Fruit fly (Drosophila melanogaster) whole organism, prepupa: Measurements from ENCODE around the gene CG14442.

Source experiments
- CG11294 ChIP-seq: fragments of 200-800 bp; sonication (Bioruptor generic); IDR thresholded peaks from 2 replicates; pipeline ENCODE4 v1.3.6; 2022; ENCODE audit warnings: missing biosample characterization, missing genetic modification characterization
- CG15336 ChIP-seq: fragments of 200-800 bp; sonication (Bioruptor generic); IDR thresholded peaks from 2 replicates; pipeline ENCODE4 v1.3.6; 2022; ENCODE audit warnings: missing biosample characterization, missing genetic modification characterization
- CG3032 ChIP-seq: fragments of 200-800 bp; optimal IDR thresholded peaks from 2 replicates; lab custom pipeline; 2019; ENCODE audit warnings: missing biosample characterization, mild to moderate bottlenecking, missing genetic modification characterization, moderate library complexity
- CG31627 ChIP-seq: fragments of 200-800 bp; sonication (Bioruptor generic); optimal IDR thresholded peaks from 3 replicates; lab custom pipeline; 2016; ENCODE audit warnings: missing biosample characterization, missing genetic modification characterization
- CG32006 ChIP-seq: fragments of 200-800 bp; sonication (Bioruptor generic); optimal IDR thresholded peaks from 3 replicates; lab custom pipeline; 2017; ENCODE audit warnings: missing biosample characterization, mild to moderate bottlenecking, missing genetic modification characterization
- CG6163 ChIP-seq: fragments of 200-800 bp; sonication (Bioruptor generic); IDR thresholded peaks from 3 replicates; pipeline ENCODE4 v1.3.6; 2022; ENCODE audit warnings: missing biosample characterization, missing genetic modification characterization
- CG6276 ChIP-seq: fragments of 200-800 bp; sonication (Bioruptor generic); optimal IDR thresholded peaks from 2 replicates; lab custom pipeline; 2017; ENCODE audit warnings: missing biosample characterization, mild to moderate bottlenecking, missing genetic modification characterization
- CG6792 ChIP-seq: fragments of 200-800 bp; sonication (Bioruptor generic); optimal IDR thresholded peaks from 3 replicates; lab custom pipeline; 2016; ENCODE audit warnings: missing biosample characterization, missing genetic modification characterization
- CG6808 ChIP-seq: fragments of 200-800 bp; sonication (Bioruptor generic); optimal IDR thresholded peaks from 3 replicates; lab custom pipeline; 2017; ENCODE audit warnings: missing biosample characterization, missing genetic modification characterization, mild to moderate bottlenecking, moderate library complexity, missing genetic modification reagents
- CG6854 ChIP-seq: fragments of 200-800 bp; sonication (Bioruptor generic); optimal IDR thresholded peaks from 2 replicates; lab custom pipeline; 2017; ENCODE audit warnings: missing biosample characterization, mild to moderate bottlenecking, missing genetic modification characterization
- CG8119 ChIP-seq: fragments of 200-800 bp; sonication (Bioruptor generic); IDR thresholded peaks from 3 replicates; pipeline ENCODE4 v1.3.6; 2022; ENCODE audit warnings: missing biosample characterization, missing genetic modification characterization
- CG8319 ChIP-seq: fragments of 200-800 bp; sonication (Bioruptor generic); optimal IDR thresholded peaks from 3 replicates; lab custom pipeline; 2016; ENCODE audit warnings: missing biosample characterization, missing genetic modification characterization
- CG8632 ChIP-seq: fragments of 200-800 bp; sonication (Bioruptor generic); optimal IDR thresholded peaks from 3 replicates; lab custom pipeline; 2016; ENCODE audit warnings: missing biosample characterization, missing genetic modification characterization
- Eip75B ChIP-seq: fragments of 200-800 bp; sonication (Bioruptor generic); optimal IDR thresholded peaks from 3 replicates; lab custom pipeline; 2016; ENCODE audit warnings: missing biosample characterization, missing genetic modification characterization
- Eip78C ChIP-seq: fragments of 200-800 bp; sonication (Bioruptor generic); peaks from one replicate; lab custom pipeline; 2016; ENCODE audit warnings: missing biosample characterization, missing genetic modification characterization
- Eip93F ChIP-seq: fragments of 200-800 bp; sonication (Bioruptor generic); optimal IDR thresholded peaks from 2 replicates; lab custom pipeline; 2016; ENCODE audit warnings: missing biosample characterization, mild to moderate bottlenecking, missing genetic modification characterization
- Ets21C ChIP-seq: fragments of 200-800 bp; sonication (Bioruptor generic); optimal IDR thresholded peaks from 3 replicates; lab custom pipeline; 2016; ENCODE audit warnings: missing biosample characterization, missing genetic modification characterization
- Ets96B ChIP-seq: fragments of 200-800 bp; optimal IDR thresholded peaks from 2 replicates; lab custom pipeline; 2019; ENCODE audit warnings: missing biosample characterization, mild to moderate bottlenecking, missing genetic modification characterization, moderate library complexity
- Gug ChIP-seq: fragments of 200-800 bp; sonication (Bioruptor generic); IDR thresholded peaks from 2 replicates; pipeline ENCODE4 v1.3.6; 2022; ENCODE audit warnings: missing biosample characterization, missing genetic modification characterization
- Hr38 ChIP-seq: sonication (Bioruptor generic); optimal IDR thresholded peaks from 2 replicates; lab custom pipeline; 2016; ENCODE audit warnings: missing biosample characterization, missing genetic modification characterization
- Hr39 ChIP-seq: fragments of 200-800 bp; sonication (Bioruptor generic); optimal IDR thresholded peaks from 2 replicates; lab custom pipeline; 2016; ENCODE audit warnings: missing biosample characterization, missing genetic modification characterization
- Lpt ChIP-seq: fragments of 200-800 bp; sonication (Bioruptor generic); optimal IDR thresholded peaks from 3 replicates; lab custom pipeline; 2016; ENCODE audit warnings: missing biosample characterization, missing genetic modification characterization
- Met ChIP-seq: fragments of 200-800 bp; sonication (Bioruptor generic); optimal IDR thresholded peaks from 3 replicates; lab custom pipeline; 2016; ENCODE audit warnings: missing biosample characterization, missing genetic modification characterization
- Smox ChIP-seq: fragments of 200-800 bp; sonication (Bioruptor generic); optimal IDR thresholded peaks from 3 replicates; lab custom pipeline; 2016; ENCODE audit warnings: missing biosample characterization, missing genetic modification characterization
- Sox102F ChIP-seq: fragments of 200-800 bp; sonication (Bioruptor generic); optimal IDR thresholded peaks from 2 replicates; lab custom pipeline; 2016; ENCODE audit warnings: missing biosample characterization, mild to moderate bottlenecking, missing genetic modification characterization
- Sox14 ChIP-seq: fragments of 200-800 bp; sonication (Bioruptor generic); optimal IDR thresholded peaks from 3 replicates; lab custom pipeline; 2016; ENCODE audit warnings: missing biosample characterization, missing genetic modification characterization
- Sox15 ChIP-seq: fragments of 200-800 bp; sonication (Bioruptor generic); optimal IDR thresholded peaks from 3 replicates; lab custom pipeline; 2016; ENCODE audit warnings: missing biosample characterization, missing genetic modification characterization
- achi ChIP-seq: fragments of 200-800 bp; sonication (Bioruptor generic); optimal IDR thresholded peaks from 3 replicates; lab custom pipeline; 2016; ENCODE audit warnings: missing biosample characterization, missing genetic modification characterization
- acj6 ChIP-seq: fragments of 200-800 bp; sonication (Bioruptor generic); optimal IDR thresholded peaks from 3 replicates; lab custom pipeline; 2016; ENCODE audit warnings: missing biosample characterization, missing genetic modification characterization
- dac ChIP-seq: fragments of 200-800 bp; sonication (Bioruptor generic); optimal IDR thresholded peaks from 2 replicates; lab custom pipeline; 2017; ENCODE audit warnings: missing biosample characterization, mild to moderate bottlenecking, missing genetic modification characterization
- eg ChIP-seq: fragments of 200-800 bp; sonication (Bioruptor generic); IDR thresholded peaks from 3 replicates; pipeline ENCODE4 v1.3.6; 2022; ENCODE audit warnings: missing biosample characterization, missing genetic modification characterization
- esn ChIP-seq: fragments of 200-800 bp; sonication (Bioruptor generic); optimal IDR thresholded peaks from 2 replicates; lab custom pipeline; 2016; ENCODE audit warnings: missing biosample characterization, mild to moderate bottlenecking, missing genetic modification characterization, moderate library complexity
- fkh ChIP-seq: fragments of 200-800 bp; sonication (Bioruptor generic); optimal IDR thresholded peaks from 3 replicates; lab custom pipeline; 2017; ENCODE audit warnings: missing biosample characterization, mild to moderate bottlenecking, missing genetic modification characterization, moderate library complexity
- lz ChIP-seq: fragments of 200-800 bp; sonication (Bioruptor generic); optimal IDR thresholded peaks from 3 replicates; lab custom pipeline; 2016; ENCODE audit warnings: missing biosample characterization, missing genetic modification characterization
- pdm3 ChIP-seq: fragments of 200-800 bp; sonication (Bioruptor generic); optimal IDR thresholded peaks from 3 replicates; lab custom pipeline; 2016; ENCODE audit warnings: missing biosample characterization, missing genetic modification characterization
- ss ChIP-seq, 2 experiments: fragments of 200-800 bp; sonication (Bioruptor generic); optimal IDR thresholded peaks; 2 replicates in 1 of 2; 3 replicates in 1 of 2; lab custom pipeline; 2017 to 2018; ENCODE audit warnings: mild to moderate bottlenecking in 2 of 2, missing biosample characterization in 2 of 2, missing genetic modification characterization in 2 of 2, moderate library complexity in 1 of 2
- svp ChIP-seq: fragments of 200-800 bp; sonication (Bioruptor generic); peaks from one replicate; lab custom pipeline; 2016; ENCODE audit warnings: missing biosample characterization, missing genetic modification characterization
- topi ChIP-seq: fragments of 200-800 bp; sonication (Bioruptor generic); optimal IDR thresholded peaks from 3 replicates; lab custom pipeline; 2016; ENCODE audit warnings: missing biosample characterization, missing genetic modification characterization
- vri ChIP-seq: fragments of 200-800 bp; sonication (Bioruptor generic); optimal IDR thresholded peaks from 3 replicates; lab custom pipeline; 2016; ENCODE audit warnings: missing biosample characterization, mild to moderate bottlenecking, missing genetic modification characterization

Gene CG14442

dm6 chrX:6678635-6679501 is 15.9 kb downstream of the CG14442 start, which contains the start of gene ND-ASHI (continued):
- peak; percentile 95 for TF ChIP-seq CG11294
- TF ChIP-seq Eip75B = peak; percentile 97
- peak; percentile 93 for TF ChIP-seq CG8319 (GFP tag; lab: Kevin White, UChicago)
- TF ChIP-seq Eip78C (GFP tag; lab: Kevin White, UChicago) = peak; percentile 99
- TF ChIP-seq CG31627 (GFP tag; lab: Kevin White, UChicago) = peak; percentile 95
- TF ChIP-seq Eip93F (GFP tag; lab: Kevin White, UChicago) = peak; percentile 95
- peak; percentile 99 for TF ChIP-seq eg (GFP tag; lab: Robert Waterston, UW)
- TF ChIP-seq vri = peak; percentile 95
- TF ChIP-seq CG3032 (tag; lab: Kevin White, UChicago) = peak; percentile 96
- TF ChIP-seq CG32006 (GFP tag; lab: Kevin White, UChicago) = peak; percentile 97
- peak; percentile 97 for TF ChIP-seq lz (GFP tag; lab: Kevin White, UChicago)
- TF ChIP-seq pdm3 = peak; percentile 98
- TF ChIP-seq ss (GFP tag; optimal IDR thresholded peaks at IDR 0.05; lab: Kevin White, UChicago) = peak; percentile 98
- TF ChIP-seq CG15336 = peak; percentile 98
- peak; percentile 91 for TF ChIP-seq Ets21C (GFP tag; lab: Kevin White, UChicago)
- TF ChIP-seq CG6808 (GFP tag; lab: Kevin White, UChicago) = peak; percentile 97
- TF ChIP-seq Ets96B (tag; lab: Kevin White, UChicago) = peak; percentile 95
- TF ChIP-seq esn (GFP tag; lab: Kevin White, UChicago) = peak; percentile 97
- peak; percentile 50 for TF ChIP-seq Hr38 (GFP tag; lab: Kevin White, UChicago)
- peak; percentile 96 for TF ChIP-seq Sox102F
- TF ChIP-seq Sox15 = peak; percentile 94
- TF ChIP-seq Met = peak; percentile 96
- peak; percentile 96 for TF ChIP-seq Smox (GFP tag; lab: Kevin White, UChicago)
- TF ChIP-seq dac = peak; percentile 95
- peak; percentile 97 for TF ChIP-seq CG8119 (GFP tag; lab: Robert Waterston, UW)
- peak; percentile 97 for TF ChIP-seq Sox14 (GFP tag; lab: Kevin White, UChicago)
- peak; percentile 96 for TF ChIP-seq CG6792
- TF ChIP-seq Gug (GFP tag; lab: Robert Waterston, UW) = peak; percentile 97
- peak; percentile 97 for TF ChIP-seq CG6276

- TF ChIP-seq esn (GFP tag; lab: Kevin White, UChicago) (peak; percentile 38), lz (GFP tag; lab: Kevin White, UChicago) (peak; percentile 18), vri (peak; percentile 22), CG3032 (tag; lab: Kevin White, UChicago) (peak; percentile 6), CG8319 (GFP tag; lab: Kevin White, UChicago) (no peak), CG31627 (GFP tag; lab: Kevin White, UChicago) (peak; percentile 5), fkh (GFP tag; lab: Kevin White, UChicago) (peak; percentile 28), Eip78C (GFP tag; lab: Kevin White, UChicago) (no peak), Sox14 (GFP tag; lab: Kevin White, UChicago) (peak; percentile 14), CG32006 (GFP tag; lab: Kevin White, UChicago) (no peak), topi (peak; percentile 23), acj6 (peak; percentile 12)
Measured at dm6 chrX:6677826-6678489, 16.8 kb downstream of the CG14442 start, which contains the start of gene Fum1. Gene Fum1 (plus strand): TSS chrX:6678424.

- TF ChIP-seq fkh (GFP tag; lab: Kevin White, UChicago) (peak; percentile 76), CG8632 (GFP tag; lab: Kevin White, UChicago) (no peak), Lpt (GFP tag; lab: Kevin White, UChicago) (no peak), pdm3 (no peak), CG3032 (tag; lab: Kevin White, UChicago) (no peak), CG15336 (no peak), CG6163 (GFP tag; lab: Robert Waterston, UW) (no peak), CG8319 (GFP tag; lab: Kevin White, UChicago) (no peak), achi (GFP tag; lab: Kevin White, UChicago) (peak; percentile 98), svp (GFP tag; lab: Kevin White, UChicago) (no peak), Sox14 (GFP tag; lab: Kevin White, UChicago) (no peak), Hr39 (GFP tag; lab: Kevin White, UChicago) (no peak), CG6854 (GFP tag; lab: Kevin White, UChicago) (no peak)
Measured at dm6 chrX:6673637-6674487, 20.9 kb downstream of the CG14442 start, which contains the start of the genes CG3198 and Mcm6. Gene CG3198 (minus strand): TSS chrX:6673973. Gene Mcm6 (plus strand): TSS chrX:6674387.
